Worm (Caenorhabditis elegans): ENCODE measurements around the gene Y69A2AR.31.

Gene Y69A2AR.31

DNA sequence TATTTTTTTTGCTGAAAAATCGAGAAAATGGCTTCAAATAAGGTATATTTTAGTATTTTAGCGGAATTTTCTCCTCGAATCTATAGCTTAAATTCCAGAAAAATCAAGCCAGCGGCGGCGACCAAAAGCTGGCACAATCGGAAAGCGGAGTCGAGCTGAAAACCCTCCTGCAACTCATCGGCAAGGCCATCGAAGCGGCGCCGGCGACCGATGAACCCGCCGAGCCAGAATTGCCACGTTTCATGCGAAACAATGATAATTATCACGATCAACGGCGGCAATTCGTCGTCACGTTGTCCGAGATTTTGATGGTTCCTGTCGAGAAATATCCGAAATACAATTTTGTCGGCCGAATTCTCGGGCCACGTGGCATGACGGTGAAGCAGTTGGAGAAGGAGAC is 53.4 kb downstream of the Y69A2AR.31 start, which contains the start of gene Y69A2AR.32:
Gene Y69A2AR.32 (plus strand): TSS at position 28 of the 400 bp plus-strand sequence.
- no peak for TF ChIP-seq crh-2 (tag; optimal IDR thresholded peaks at IDR 0.05)
- TF ChIP-seq skn-1 (tag; optimal IDR thresholded peaks at IDR 0.05): no peak
- no peak for TF ChIP-seq ZK546.5 (tag; optimal IDR thresholded peaks at IDR 0.05)
- TF ChIP-seq elt-3 (tag; optimal IDR thresholded peaks at IDR 0.05): no peak
- no peak for TF ChIP-seq lin-39 (tag; optimal IDR thresholded peaks at IDR 0.05)
- no peak for TF ChIP-seq elt-1 (tag; optimal IDR thresholded peaks at IDR 0.05)
- no peak for TF ChIP-seq nhr-10 (tag; optimal IDR thresholded peaks at IDR 0.05)
- TF ChIP-seq peb-1 (tag; optimal IDR thresholded peaks at IDR 0.05): no peak
- TF ChIP-seq ztf-4 (tag; optimal IDR thresholded peaks at IDR 0.05): no peak

DNA sequence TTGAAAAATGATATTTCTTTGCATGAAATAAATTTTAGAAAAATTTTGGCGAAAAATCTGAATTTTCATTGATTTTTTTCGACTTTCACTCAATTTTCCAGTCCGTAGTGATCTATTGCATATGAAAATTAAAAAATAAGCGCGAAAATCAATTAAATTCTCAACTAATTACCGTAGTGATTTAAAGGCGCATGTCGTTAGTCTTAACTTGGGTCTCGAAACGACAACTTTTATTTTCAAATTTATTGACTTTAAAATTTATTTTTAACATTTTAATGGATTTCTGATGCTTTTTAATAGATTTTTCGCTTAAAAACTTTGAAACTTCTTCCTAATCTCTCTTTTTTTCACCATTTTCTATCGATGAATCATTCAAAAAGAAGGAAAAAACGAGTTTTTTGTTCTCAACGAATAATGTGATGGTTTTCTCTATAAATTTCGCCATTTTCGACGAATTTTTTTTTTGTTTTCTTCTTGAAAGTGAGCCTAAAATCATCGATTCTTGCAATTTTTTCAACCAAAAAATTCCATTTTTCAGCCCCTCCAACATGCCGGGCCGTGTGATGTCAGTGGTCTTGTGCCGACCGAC is 56.2 kb downstream of the Y69A2AR.31 start, which contains the start of gene vamp-7:
Gene vamp-7 (plus strand): TSS at position 539 of the 589 bp plus-strand sequence.
- TF ChIP-seq nhr-129 (tag; optimal IDR thresholded peaks at IDR 0.05): no peak
- peak; percentile 3 for TF ChIP-seq crh-2 (tag; optimal IDR thresholded peaks at IDR 0.05)
- no peak for TF ChIP-seq skn-1 (tag; optimal IDR thresholded peaks at IDR 0.05)
- peak; percentile 18 for TF ChIP-seq blmp-1 (tag; optimal IDR thresholded peaks at IDR 0.05; ENCODE audit: insufficient read depth)
- peak; percentile 42 for TF ChIP-seq nhr-25 (tag; optimal IDR thresholded peaks at IDR 0.05)
- peak; percentile 2 for TF ChIP-seq nhr-21 (tag; optimal IDR thresholded peaks at IDR 0.05)

DNA sequence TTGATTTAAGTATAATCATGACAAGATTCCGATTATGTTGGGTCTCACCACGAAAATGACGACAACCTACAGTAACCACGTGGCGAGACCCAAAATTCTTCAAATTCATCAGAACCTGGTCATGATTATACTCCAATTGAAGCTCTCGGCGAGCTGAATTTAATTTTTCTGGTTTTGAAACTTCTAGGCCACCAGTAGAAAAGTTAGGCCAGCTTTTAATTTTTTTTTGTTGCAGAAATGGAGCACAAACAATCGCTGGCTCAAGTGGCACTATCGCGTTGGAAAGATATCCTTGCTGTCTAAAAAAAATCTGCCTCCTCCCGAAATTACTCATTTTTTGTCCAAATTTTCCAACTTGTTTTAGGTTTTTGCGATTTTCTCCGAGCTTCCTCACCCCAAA is 57.2 kb downstream of the Y69A2AR.31 start:
- TF ChIP-seq lsy-2 (tag; optimal IDR thresholded peaks at IDR 0.05) (no peak), lin-13 (GFP tag; optimal IDR thresholded peaks at IDR 0.05) (no peak), Y55F3AM.14 (GFP tag; optimal IDR thresholded peaks at IDR 0.05) (no peak), unc-55 (GFP tag; optimal IDR thresholded peaks at IDR 0.05) (no peak), unc-62 (GFP tag; optimal IDR thresholded peaks at IDR 0.05) (no peak), egl-27 (tag; optimal IDR thresholded peaks at IDR 0.05) (no peak), nhr-237 (tag; optimal IDR thresholded peaks at IDR 0.05) (no peak), ama-1 (optimal IDR thresholded peaks at IDR 0.05) (no peak), nhr-12 (tag; optimal IDR thresholded peaks at IDR 0.05) (no peak), nhr-6 (tag; optimal IDR thresholded peaks at IDR 0.05) (no peak), ztf-1 (GFP tag; conservative IDR thresholded peaks at IDR 0.05) (no peak), blmp-1 (tag; optimal IDR thresholded peaks at IDR 0.05; ENCODE audit: insufficient read depth) (no peak), ceh-16 (tag; optimal IDR thresholded peaks at IDR 0.05) (no peak), mab-5 (tag; optimal IDR thresholded peaks at IDR 0.05) (no peak), sma-9 (GFP tag; optimal IDR thresholded peaks at IDR 0.05) (no peak), sma-9 (tag; optimal IDR thresholded peaks at IDR 0.05) (no peak), zag-1 (tag; optimal IDR thresholded peaks at IDR 0.05) (no peak), nhr-23 (tag; optimal IDR thresholded peaks at IDR 0.05) (no peak), peb-1 (tag; optimal IDR thresholded peaks at IDR 0.05) (no peak), elt-1 (tag; optimal IDR thresholded peaks at IDR 0.05) (no peak), gmeb-1 (tag; optimal IDR thresholded peaks at IDR 0.05) (no peak)

DNA sequence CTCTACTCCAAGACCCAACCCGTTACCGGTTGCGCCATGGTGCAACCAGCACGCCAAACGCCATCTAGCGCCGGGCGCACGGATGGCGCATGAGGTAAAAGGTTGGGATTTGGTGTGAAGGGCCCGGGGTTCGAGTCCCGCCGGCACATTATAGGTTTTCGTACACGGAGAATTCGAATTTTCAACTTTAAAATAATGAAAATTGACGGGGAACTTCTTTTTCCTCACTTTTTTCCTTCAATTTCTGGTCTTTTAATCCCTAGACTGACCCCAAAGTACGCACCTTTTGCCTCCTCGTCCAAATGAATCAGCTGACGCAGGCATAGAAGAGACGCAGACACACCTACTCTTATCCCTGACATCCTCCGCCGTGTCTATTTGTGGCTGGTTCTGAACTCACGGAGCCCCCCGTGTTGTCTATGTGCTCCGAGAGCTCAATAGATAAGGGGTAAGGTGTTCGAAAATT is 60.2 kb downstream of the Y69A2AR.31 start:
- no peak for TF ChIP-seq crh-2 (tag; optimal IDR thresholded peaks at IDR 0.05)
- peak; percentile 44 for TF ChIP-seq Y55F3AM.14 (GFP tag; optimal IDR thresholded peaks at IDR 0.05)
- peak; percentile 73 for TF ChIP-seq nhr-129 (tag; optimal IDR thresholded peaks at IDR 0.05)
- TF ChIP-seq aly-2 (tag; optimal IDR thresholded peaks at IDR 0.05): no peak
- TF ChIP-seq lin-13 (GFP tag; optimal IDR thresholded peaks at IDR 0.05): peak; percentile 19
- TF ChIP-seq nhr-21 (tag; optimal IDR thresholded peaks at IDR 0.05): peak; percentile 10
- TF ChIP-seq C34F6.9 (tag; optimal IDR thresholded peaks at IDR 0.05): peak; percentile 37
- peak; percentile 68 for TF ChIP-seq sma-9 (GFP tag; optimal IDR thresholded peaks at IDR 0.05)
- TF ChIP-seq sma-9 (tag; optimal IDR thresholded peaks at IDR 0.05): no peak
- peak; percentile 13 for TF ChIP-seq nhr-25 (tag; optimal IDR thresholded peaks at IDR 0.05)
- peak in 1 of 2 experiments; percentile 34 for TF ChIP-seq lsy-2 (tag; optimal IDR thresholded peaks at IDR 0.05)
- TF ChIP-seq peb-1 (tag; optimal IDR thresholded peaks at IDR 0.05): no peak

DNA sequence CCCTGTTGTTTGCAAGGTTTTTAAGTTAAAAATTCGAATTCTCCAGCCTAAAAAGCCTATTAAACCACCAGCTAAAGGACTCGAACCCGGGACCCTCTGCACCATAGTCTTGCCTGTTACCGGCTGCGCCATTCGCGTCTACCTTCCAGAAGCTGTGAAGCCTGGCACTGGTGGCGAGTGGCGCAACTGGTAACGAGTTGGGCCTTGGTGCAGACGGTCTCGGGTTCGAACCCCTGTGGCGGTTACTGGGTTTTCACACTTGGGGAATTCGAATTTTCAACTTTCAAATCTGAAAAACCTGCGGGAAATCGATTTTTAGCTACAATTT is 61.0 kb downstream of the Y69A2AR.31 start:
- TF ChIP-seq crh-2 (tag; optimal IDR thresholded peaks at IDR 0.05) (no peak), ceh-16 (tag; optimal IDR thresholded peaks at IDR 0.05) (no peak), nhr-77 (tag; optimal IDR thresholded peaks at IDR 0.05) (no peak), ZK546.5 (tag; optimal IDR thresholded peaks at IDR 0.05) (no peak), ztf-11 (tag; optimal IDR thresholded peaks at IDR 0.05) (no peak), peb-1 (tag; optimal IDR thresholded peaks at IDR 0.05) (no peak), snpc-4 (tag; optimal IDR thresholded peaks at IDR 0.05) (no peak), nhr-129 (tag; optimal IDR thresholded peaks at IDR 0.05) (no peak), ama-1 (optimal IDR thresholded peaks at IDR 0.05) (no peak), skn-1 (tag; optimal IDR thresholded peaks at IDR 0.05) (no peak), nhr-25 (tag; optimal IDR thresholded peaks at IDR 0.05) (no peak), lin-11 (tag; optimal IDR thresholded peaks at IDR 0.05) (no peak), ztf-4 (tag; optimal IDR thresholded peaks at IDR 0.05) (no peak), gmeb-1 (tag; optimal IDR thresholded peaks at IDR 0.05) (no peak)

All from whole organism, L2 larva.